Worm (Caenorhabditis elegans): Measurements from ENCODE around the gene str-87.

DNA sequence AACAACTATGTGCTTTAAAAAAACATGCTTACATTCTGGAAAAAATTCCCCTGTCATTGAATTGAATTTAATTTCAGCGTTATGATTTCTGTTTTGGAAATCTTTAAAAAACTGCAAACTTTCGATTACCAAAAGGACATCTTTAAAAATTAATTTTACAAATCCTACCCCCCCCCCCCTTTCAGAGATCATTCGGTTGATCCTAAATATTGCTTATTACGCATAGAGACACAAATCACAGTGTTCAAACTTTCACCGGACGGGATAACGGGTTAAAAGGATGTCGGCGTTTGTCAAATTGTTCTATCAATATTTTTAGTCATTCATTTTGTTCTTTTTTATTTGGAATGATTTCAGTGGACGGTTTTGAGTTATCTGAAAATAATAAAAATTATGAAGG, 45.3 kb upstream of the str-87 start, which contains the start of gene C25E10.4:
- TF ChIP-seq aly-2 (tag; optimal IDR thresholded peaks at IDR 0.05), result no peak
- no peak for TF ChIP-seq ama-1 (optimal IDR thresholded peaks at IDR 0.05)
- no peak for TF ChIP-seq zag-1 (tag; optimal IDR thresholded peaks at IDR 0.05)
- no peak for TF ChIP-seq ztf-4 (tag; optimal IDR thresholded peaks at IDR 0.05)
- TF ChIP-seq nhr-11 (tag; optimal IDR thresholded peaks at IDR 0.05), result no peak
- no peak for TF ChIP-seq ztf-11 (tag; optimal IDR thresholded peaks at IDR 0.05)
- no peak for TF ChIP-seq C34F6.9 (tag; optimal IDR thresholded peaks at IDR 0.05)
- TF ChIP-seq unc-55 (GFP tag; optimal IDR thresholded peaks at IDR 0.05), result no peak
